Worm (Caenorhabditis elegans): ENCODE data around the gene smc-3.

Gene smc-3

DNA sequence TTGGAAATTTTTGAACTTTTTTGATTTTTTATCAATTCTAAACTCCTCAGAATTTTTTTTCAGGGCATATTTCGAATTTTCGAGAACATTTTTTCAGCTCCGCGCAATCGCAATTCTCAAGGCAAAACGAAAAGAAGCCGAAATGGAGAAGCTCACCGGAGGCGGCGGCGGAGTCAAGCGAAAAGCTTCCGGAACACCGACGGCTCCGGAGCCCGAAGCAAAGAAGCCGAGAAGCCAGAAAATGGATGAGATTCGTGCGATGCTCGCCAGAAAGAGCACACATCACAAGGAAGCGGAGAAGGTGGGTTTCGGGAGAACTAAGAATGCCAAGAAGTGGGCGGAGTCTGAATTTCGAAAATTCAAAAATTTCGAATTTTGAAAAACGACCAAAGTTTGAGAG, 33.4 kb downstream of the smc-3 start:
- TF ChIP-seq mls-2 (tag; optimal IDR thresholded peaks at IDR 0.05) (no peak), M03D4.4 (tag; optimal IDR thresholded peaks at IDR 0.05) (no peak), elt-3 (tag; optimal IDR thresholded peaks at IDR 0.05) (no peak), drap-1 (GFP tag; optimal IDR thresholded peaks at IDR 0.05) (no peak), cnd-1 (tag; optimal IDR thresholded peaks at IDR 0.05) (no peak), lsy-2 (tag; optimal IDR thresholded peaks at IDR 0.05) (no peak), hlh-1 (tag; optimal IDR thresholded peaks at IDR 0.05) (no peak), sem-2 (GFP tag; optimal IDR thresholded peaks at IDR 0.05) (no peak), ceh-83 (GFP tag; optimal IDR thresholded peaks at IDR 0.05) (no peak), nhr-2 (tag; optimal IDR thresholded peaks at IDR 0.05) (no peak), flh-1 (GFP tag; optimal IDR thresholded peaks at IDR 0.05) (no peak), nhr-237 (tag; optimal IDR thresholded peaks at IDR 0.05) (no peak), unc-39 (tag; optimal IDR thresholded peaks at IDR 0.05) (no peak), ces-1 (GFP tag; optimal IDR thresholded peaks at IDR 0.05) (no peak), zip-8 (tag; optimal IDR thresholded peaks at IDR 0.05) (no peak), bed-3 (GFP tag; optimal IDR thresholded peaks at IDR 0.05) (no peak), snpc-4 (tag; optimal IDR thresholded peaks at IDR 0.05) (no peak)

DNA sequence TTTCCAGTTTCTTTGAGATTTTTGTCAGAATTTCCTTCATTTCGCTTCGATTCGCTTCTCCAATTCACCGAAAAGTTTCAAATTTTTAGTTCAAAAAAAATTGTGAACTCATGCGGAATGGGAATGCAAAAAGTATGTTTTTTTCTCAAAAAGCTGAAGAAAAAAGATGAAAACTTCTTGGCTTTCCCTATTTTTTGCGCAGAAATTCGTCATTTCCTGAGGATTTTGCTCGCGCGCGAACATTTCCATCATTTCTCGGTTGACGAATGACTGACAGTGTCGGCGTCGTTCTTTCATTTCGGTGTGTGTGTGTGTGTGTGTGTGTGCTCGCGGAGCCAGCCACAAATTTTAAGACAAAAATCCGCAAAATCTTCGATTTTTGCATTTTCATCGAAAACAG, 41.6 kb downstream of the smc-3 start:
- TF ChIP-seq nhr-237 (tag; optimal IDR thresholded peaks at IDR 0.05) (no peak), hlh-1 (tag; optimal IDR thresholded peaks at IDR 0.05) (no peak), zip-8 (tag; optimal IDR thresholded peaks at IDR 0.05) (no peak), flh-1 (GFP tag; optimal IDR thresholded peaks at IDR 0.05) (no peak), ceh-43 (GFP tag; optimal IDR thresholded peaks at IDR 0.05) (no peak), elt-1 (tag; optimal IDR thresholded peaks at IDR 0.05; ENCODE audit: borderline replicate concordance, insufficient read depth) (no peak), sptf-1 (tag; optimal IDR thresholded peaks at IDR 0.05) (no peak), nhr-12 (tag; optimal IDR thresholded peaks at IDR 0.05) (no peak), lin-32 (GFP tag; optimal IDR thresholded peaks at IDR 0.05) (no peak)

DNA sequence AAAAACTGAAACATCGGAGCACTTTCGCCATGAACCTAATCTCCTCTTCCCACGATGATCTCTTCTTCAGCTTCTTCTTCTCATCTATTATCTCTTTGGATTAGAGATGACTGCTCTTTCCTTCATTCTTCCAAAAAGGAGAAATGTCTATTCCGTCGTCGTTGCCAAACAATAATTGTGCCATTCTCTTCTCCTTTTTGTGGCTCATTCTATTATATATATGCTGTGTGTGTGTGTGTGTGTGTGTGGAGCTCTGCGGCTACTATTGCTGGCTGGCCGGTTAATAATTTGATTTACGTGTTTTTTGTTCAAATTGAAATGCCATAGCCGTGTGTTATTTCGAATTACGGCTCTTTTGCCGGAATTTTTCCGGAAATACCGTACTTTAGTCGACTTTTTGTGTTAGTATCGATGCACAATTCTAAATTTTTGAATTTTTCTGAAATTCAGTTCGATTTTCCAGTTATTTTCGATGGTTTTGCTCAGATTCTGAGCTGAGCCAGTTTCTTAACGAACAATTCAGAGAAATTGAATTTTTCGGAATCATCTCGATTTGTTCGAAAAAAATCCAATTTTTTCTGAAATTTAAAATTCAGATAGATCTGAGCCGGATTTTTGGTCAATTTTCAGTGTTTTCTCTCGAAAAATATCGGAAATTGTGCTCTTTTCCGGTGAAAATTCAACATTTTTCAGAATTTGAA, 42.5 kb downstream of the smc-3 start, which contains the start of gene T28D6.5:
TSS of gene T28D6.5 (plus strand) at position 651 of the 701 bp plus-strand sequence.
- TF ChIP-seq pha-4 (tag; optimal IDR thresholded peaks at IDR 0.05) (no peak), nhr-237 (tag; optimal IDR thresholded peaks at IDR 0.05) (no peak), lin-13 (tag; optimal IDR thresholded peaks at IDR 0.05) (no peak), flh-1 (GFP tag; optimal IDR thresholded peaks at IDR 0.05) (no peak), ztf-11 (tag; optimal IDR thresholded peaks at IDR 0.05) (no peak), hlh-1 (tag; optimal IDR thresholded peaks at IDR 0.05) (no peak), ham-2 (GFP tag; optimal IDR thresholded peaks at IDR 0.05) (no peak), ces-1 (GFP tag; optimal IDR thresholded peaks at IDR 0.05) (peak; percentile 78)

DNA sequence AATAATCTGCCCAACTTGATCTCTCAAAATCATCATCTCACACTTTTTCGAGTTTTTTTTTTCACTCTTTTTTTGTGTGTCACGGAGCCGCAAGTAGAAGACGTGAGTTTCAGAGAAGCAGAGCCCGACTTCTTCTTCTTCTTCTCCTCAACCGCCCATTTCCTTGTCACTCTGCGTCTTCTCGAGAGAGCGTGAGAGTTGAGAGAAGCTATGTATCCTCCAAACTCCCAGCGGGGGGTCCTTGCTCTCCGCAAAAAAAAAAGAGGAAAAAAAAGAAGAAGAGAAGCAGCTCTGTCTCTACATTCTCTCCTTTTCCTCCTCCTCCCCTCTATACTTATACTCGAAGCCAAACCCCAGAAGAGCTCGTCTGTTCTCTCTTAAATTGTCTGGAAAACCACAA, 43.6 kb downstream of the smc-3 start:
- no peak for TF ChIP-seq ceh-83 (GFP tag; optimal IDR thresholded peaks at IDR 0.05)
- peak; percentile 35 for TF ChIP-seq ces-1 (GFP tag; optimal IDR thresholded peaks at IDR 0.05)

DNA sequence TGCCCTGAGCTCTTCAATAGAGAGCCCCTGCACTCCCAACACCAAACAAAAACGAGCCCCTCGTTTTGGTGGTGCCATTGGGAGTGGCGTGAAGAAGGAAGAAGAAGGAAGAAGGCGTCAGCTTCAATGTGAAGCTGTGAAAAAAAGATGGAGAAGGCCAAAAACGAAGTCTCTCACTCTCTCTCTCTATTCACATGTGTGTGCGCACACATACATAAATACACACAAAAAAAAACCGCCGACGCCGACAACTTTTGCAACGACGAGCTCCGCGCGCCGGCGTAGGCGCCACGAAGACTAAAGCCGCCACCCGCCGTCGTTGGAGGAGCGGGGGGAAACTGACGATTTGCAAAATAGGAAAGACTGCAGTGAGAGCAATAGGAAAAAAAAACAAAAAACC, 45.4 kb downstream of the smc-3 start:
- TF ChIP-seq elt-3 (tag; optimal IDR thresholded peaks at IDR 0.05) (no peak), unc-62 (GFP tag; optimal IDR thresholded peaks at IDR 0.05) (no peak)

DNA sequence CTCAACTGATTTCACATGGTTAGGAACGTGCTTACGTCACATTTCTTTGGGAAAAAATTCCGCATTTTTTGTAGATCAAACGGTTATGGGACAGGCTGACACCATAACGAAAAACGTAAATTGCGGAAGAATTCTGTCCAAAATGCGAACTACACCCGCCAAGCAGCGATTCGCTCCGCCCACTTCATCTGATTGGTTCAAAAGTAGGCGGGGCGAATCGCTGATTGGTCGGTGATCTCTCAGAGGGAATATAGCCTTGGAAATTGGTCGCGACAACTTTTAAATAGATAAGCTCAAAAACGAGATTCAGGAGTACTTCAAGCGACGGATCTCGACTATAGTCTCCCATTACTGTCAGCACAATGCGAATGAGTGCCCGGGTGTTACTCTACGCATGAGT, 46.9 kb downstream of the smc-3 start:
- TF ChIP-seq nhr-76 (tag; optimal IDR thresholded peaks at IDR 0.05): no peak
- TF ChIP-seq nhr-2 (tag; optimal IDR thresholded peaks at IDR 0.05): no peak
- TF ChIP-seq blmp-1 (tag; optimal IDR thresholded peaks at IDR 0.05): no peak
- TF ChIP-seq pha-4 (tag; optimal IDR thresholded peaks at IDR 0.05): no peak
- TF ChIP-seq elt-1 (tag; optimal IDR thresholded peaks at IDR 0.05; ENCODE audit: borderline replicate concordance, insufficient read depth): no peak
- no peak for TF ChIP-seq M03D4.4 (tag; optimal IDR thresholded peaks at IDR 0.05)
- no peak for TF ChIP-seq nhr-237 (tag; optimal IDR thresholded peaks at IDR 0.05)
- TF ChIP-seq mls-2 (tag; optimal IDR thresholded peaks at IDR 0.05): no peak
- no peak for TF ChIP-seq bed-3 (GFP tag; optimal IDR thresholded peaks at IDR 0.05)
- no peak for TF ChIP-seq snpc-4 (tag; optimal IDR thresholded peaks at IDR 0.05)
- no peak for TF ChIP-seq ztf-11 (tag; optimal IDR thresholded peaks at IDR 0.05)
- no peak for TF ChIP-seq unc-120 (tag; optimal IDR thresholded peaks at IDR 0.05; ENCODE audit: poor library complexity, severe bottlenecking)
- TF ChIP-seq ceh-83 (GFP tag; optimal IDR thresholded peaks at IDR 0.05): no peak
- no peak for TF ChIP-seq ham-2 (GFP tag; optimal IDR thresholded peaks at IDR 0.05)
- TF ChIP-seq drap-1 (GFP tag; optimal IDR thresholded peaks at IDR 0.05): no peak
- no peak for TF ChIP-seq ceh-39 (tag; optimal IDR thresholded peaks at IDR 0.05)
- no peak for TF ChIP-seq tbx-8 (GFP tag; optimal IDR thresholded peaks at IDR 0.05)
- TF ChIP-seq sem-2 (GFP tag; optimal IDR thresholded peaks at IDR 0.05): no peak
- no peak for TF ChIP-seq sptf-1 (tag; optimal IDR thresholded peaks at IDR 0.05)

Data from whole organism, mixed stage, embryonic.